Fruit fly (Drosophila melanogaster) whole organism: ENCODE measurements around the gene SkpC.

Experiments used
- CG8478 ChIP-seq: fragments of >200 bp; optimal IDR thresholded peaks from 2 replicates; lab custom pipeline; 2018; ENCODE audit warnings: inconsistent platforms
- Dll ChIP-seq: fragments of >200 bp; optimal IDR thresholded peaks from 2 replicates; lab custom pipeline; 2017
- EcR ChIP-seq, 2 experiments: fragments of >200 bp; optimal IDR thresholded peaks; 2 replicates each; lab custom pipeline; 2017; ENCODE audit warnings: missing biosample characterization in 2 of 2, missing genetic modification characterization in 2 of 2, missing genetic modification reagents in 2 of 2
- pan ChIP-seq: fragments of >200 bp; optimal IDR thresholded peaks from 2 replicates; lab custom pipeline; 2017
- psq ChIP-seq: fragments of >200 bp; optimal IDR thresholded peaks from 2 replicates; lab custom pipeline; 2017
- usp ChIP-seq: fragments of >200 bp; optimal IDR thresholded peaks from 2 replicates; lab custom pipeline; 2017; ENCODE audit warnings: missing biosample characterization, missing genetic modification characterization, mixed read lengths

The SkpC gene

dm6 chrX:19859331-19859730 lies 43.5 kb downstream of the SkpC start:
- TF ChIP-seq CG8478 (lab: Kevin White, UChicago), result no peak
- TF ChIP-seq pan (lab: Kevin White, UChicago), result no peak

dm6 chrX:19865389-19866144 lies 49.7 kb downstream of the SkpC start, which contains the start of gene THADA:
Gene THADA, minus strand, starts transcription at chrX:19865524.
- TF ChIP-seq EcR (GFP tag; optimal IDR thresholded peaks at IDR 0.05; lab: Kevin White, UChicago) (no peak), Dll (lab: Kevin White, UChicago) (no peak), usp (GFP tag; lab: Kevin White, UChicago) (no peak), psq (lab: Kevin White, UChicago) (no peak), pan (lab: Kevin White, UChicago) (no peak), CG8478 (lab: Kevin White, UChicago) (no peak)
